Worm (Caenorhabditis elegans) whole organism, L4 larva: ENCODE data around the gene gpa-18.
A peak's percentile ranks its signal among the peaks of the same experiment; 100 is the strongest.

Source experiments
- F37D6.2 ChIP-seq: sonication (generic microtip); optimal IDR thresholded peaks from 2 replicates; lab custom pipeline; 2016; ENCODE audit warnings: mild to moderate bottlenecking, missing genetic modification characterization, missing compliant biosample characterization
- F44E2.7 ChIP-seq: fragments of 200-800 bp; sonication (Bioruptor generic); IDR thresholded peaks from 2 replicates; pipeline ENCODE4 v2.1.2; 2022; ENCODE audit warnings: missing genetic modification characterization, missing compliant biosample characterization
- R02D3.7 ChIP-seq: fragments of 150-350 bp; sonication (generic microtip); optimal IDR thresholded peaks from 3 replicates; lab custom pipeline; 2014; ENCODE audit warnings: missing biosample characterization, missing genetic modification characterization
- T20F7.1 ChIP-seq: fragments of 200-800 bp; sonication (Bioruptor generic); optimal IDR thresholded peaks from 2 replicates; lab custom pipeline; 2018; ENCODE audit warnings: mild to moderate bottlenecking, missing genetic modification characterization, missing compliant biosample characterization
- Y5F2A.4 ChIP-seq: fragments of 200-800 bp; sonication (Bioruptor generic); optimal IDR thresholded peaks from 2 replicates; lab custom pipeline; 2018; ENCODE audit warnings: mild to moderate bottlenecking, missing genetic modification characterization, missing compliant biosample characterization
- aha-1 ChIP-seq: fragments of 150-350 bp; peaks from one replicate; lab custom pipeline; 2014; ENCODE audit warnings: missing biosample characterization, missing genetic modification characterization
- attf-4 ChIP-seq: sonication (generic microtip); optimal IDR thresholded peaks from 3 replicates; lab custom pipeline; 2017; ENCODE audit warnings: missing biosample characterization, missing genetic modification characterization
- ceh-32 ChIP-seq: sonication (generic microtip); optimal IDR thresholded peaks from 2 replicates; lab custom pipeline; 2016; ENCODE audit warnings: mild to moderate bottlenecking, missing genetic modification characterization, missing compliant biosample characterization; ENCODE audit not compliant: poor library complexity
- cey-2 ChIP-seq: sonication (generic microtip); optimal IDR thresholded peaks from 3 replicates; lab custom pipeline; 2017; ENCODE audit warnings: missing genetic modification characterization, mild to moderate bottlenecking, missing compliant biosample characterization, antibody characterized with exemption, borderline replicate concordance; ENCODE audit not compliant: insufficient read depth
- daf-12 ChIP-seq: fragments of 150-350 bp; optimal IDR thresholded peaks from 2 replicates; lab custom pipeline; 2014; ENCODE audit warnings: missing biosample characterization, missing genetic modification reagents, missing genetic modification characterization
- daf-16 ChIP-seq, 3 experiments: sonication (generic microtip); optimal IDR thresholded peaks; 2 replicates each; lab custom pipeline; 2016 to 2017; ENCODE audit warnings: missing genetic modification characterization in 3 of 3, missing genetic modification reagents in 3 of 3, mild to moderate bottlenecking in 2 of 3, missing compliant biosample characterization in 2 of 3, missing biosample characterization in 1 of 3, moderate library complexity in 1 of 3
- daf-19 ChIP-seq: fragments of 200-800 bp; sonication (Bioruptor generic); conservative IDR thresholded peaks from 2 replicates; pipeline ENCODE4 v1.3.6; 2022; ENCODE audit warnings: missing genetic modification characterization, missing compliant biosample characterization
- daf-8 ChIP-seq: fragments of 200-800 bp; sonication (Bioruptor generic); IDR thresholded peaks from 2 replicates; pipeline ENCODE4 v1.3.6; 2022; ENCODE audit warnings: missing genetic modification characterization, missing compliant biosample characterization
- dmd-9 ChIP-seq: fragments of 200-800 bp; sonication (Bioruptor generic); IDR thresholded peaks from 2 replicates; pipeline ENCODE4 v1.3.6; 2022; ENCODE audit warnings: missing genetic modification reagents, missing genetic modification characterization, missing compliant biosample characterization
- dpl-1 ChIP-seq: fragments of 150-350 bp; optimal IDR thresholded peaks from 2 replicates; lab custom pipeline; 2014; ENCODE audit warnings: missing biosample characterization, missing genetic modification reagents, missing genetic modification characterization
- egl-27 ChIP-seq: sonication (generic microtip); optimal IDR thresholded peaks from 3 replicates; lab custom pipeline; 2017; ENCODE audit warnings: missing biosample characterization, missing genetic modification reagents, missing genetic modification characterization
- egl-43 ChIP-seq: fragments of 200-800 bp; sonication (Bioruptor generic); IDR thresholded peaks from 2 replicates; pipeline ENCODE4 v1.3.6; 2022; ENCODE audit warnings: missing genetic modification reagents, missing genetic modification characterization, missing compliant biosample characterization
- hif-1 ChIP-seq, 2 experiments: sonication (generic microtip); optimal IDR thresholded peaks; 2 replicates each; lab custom pipeline; 2016 to 2017; ENCODE audit warnings: missing compliant biosample characterization in 2 of 2, missing genetic modification characterization in 2 of 2, missing genetic modification reagents in 2 of 2, missing genotype in 2 of 2, mild to moderate bottlenecking in 1 of 2
- lin-13 ChIP-seq: fragments of 150-350 bp; optimal IDR thresholded peaks from 2 replicates; lab custom pipeline; 2014; ENCODE audit warnings: missing biosample characterization, missing genetic modification reagents, missing genetic modification characterization
- lin-38 ChIP-seq: fragments of 200-800 bp; sonication (Bioruptor generic); IDR thresholded peaks from 2 replicates; pipeline ENCODE4 v1.3.6; 2022; ENCODE audit warnings: missing genetic modification reagents, missing genetic modification characterization, missing compliant biosample characterization
- lin-39 ChIP-seq: fragments of 150-350 bp; optimal IDR thresholded peaks from 2 replicates; lab custom pipeline; 2014; ENCODE audit warnings: missing biosample characterization, missing genetic modification reagents, missing genetic modification characterization
- madf-9 ChIP-seq: fragments of 200-800 bp; sonication (Bioruptor generic); conservative IDR thresholded peaks from 2 replicates; pipeline ENCODE4 v1.3.6; 2022; ENCODE audit warnings: missing genetic modification reagents, missing genetic modification characterization, missing compliant biosample characterization
- mdt-29 ChIP-seq: fragments of 200-800 bp; sonication (Bioruptor generic); IDR thresholded peaks from 2 replicates; pipeline ENCODE4 v1.3.6; 2022; ENCODE audit warnings: missing genetic modification reagents, missing genetic modification characterization, missing compliant biosample characterization
- mep-1 ChIP-seq: fragments of 150-350 bp; sonication (generic microtip); optimal IDR thresholded peaks from 3 replicates; lab custom pipeline; 2014; ENCODE audit warnings: missing biosample characterization, missing genetic modification characterization
- mes-2 ChIP-seq: sonication (generic microtip); optimal IDR thresholded peaks from 2 replicates; lab custom pipeline; 2016; ENCODE audit warnings: missing genotype, mild to moderate bottlenecking, missing genetic modification characterization, missing compliant biosample characterization; ENCODE audit not compliant: poor library complexity, severe bottlenecking
- mxl-2 ChIP-seq: fragments of 200-800 bp; sonication (Bioruptor generic); conservative IDR thresholded peaks from 2 replicates; pipeline ENCODE4 v1.3.6; 2022; ENCODE audit warnings: missing genetic modification reagents, missing genetic modification characterization, missing compliant biosample characterization
- mxl-3 ChIP-seq: fragments of 200-800 bp; sonication (Bioruptor generic); optimal IDR thresholded peaks from 2 replicates; lab custom pipeline; 2018; ENCODE audit warnings: mild to moderate bottlenecking, missing genetic modification characterization, missing compliant biosample characterization
- nhr-10 ChIP-seq: fragments of 150-350 bp; optimal IDR thresholded peaks from 2 replicates; lab custom pipeline; 2014; ENCODE audit warnings: missing biosample characterization, missing genetic modification characterization
- nhr-111 ChIP-seq: fragments of 200-800 bp; sonication (Bioruptor generic); optimal IDR thresholded peaks from 2 replicates; lab custom pipeline; 2018; ENCODE audit warnings: mild to moderate bottlenecking, missing genetic modification characterization, missing compliant biosample characterization
- nhr-25 ChIP-seq: sonication (generic microtip); optimal IDR thresholded peaks from 2 replicates; lab custom pipeline; 2017; ENCODE audit warnings: missing genetic modification characterization, mild to moderate bottlenecking, missing compliant biosample characterization, antibody characterized with exemption, moderate library complexity, borderline replicate concordance; ENCODE audit not compliant: insufficient read depth
- nhr-41 ChIP-seq: fragments of 200-800 bp; sonication (Bioruptor generic); IDR thresholded peaks from 2 replicates; pipeline ENCODE4 v1.3.6; 2022; ENCODE audit warnings: missing genetic modification reagents, missing genetic modification characterization, missing compliant biosample characterization
- rbr-2 ChIP-seq: sonication (generic microtip); optimal IDR thresholded peaks from 2 replicates; lab custom pipeline; 2016; ENCODE audit warnings: missing genotype, missing genetic modification characterization, missing compliant biosample characterization
- spr-1 ChIP-seq: sonication (generic microtip); optimal IDR thresholded peaks from 2 replicates; lab custom pipeline; 2016; ENCODE audit warnings: mild to moderate bottlenecking, missing genetic modification characterization, missing compliant biosample characterization
- tra-1 ChIP-seq: fragments of 200-800 bp; sonication (Bioruptor generic); IDR thresholded peaks from 2 replicates; pipeline ENCODE4 v1.3.6; 2022; ENCODE audit warnings: missing genetic modification reagents, missing genetic modification characterization, missing compliant biosample characterization
- unc-39 ChIP-seq: sonication (generic microtip); optimal IDR thresholded peaks from 2 replicates; lab custom pipeline; 2017; ENCODE audit warnings: missing biosample characterization, missing genetic modification characterization
- vab-7 ChIP-seq: fragments of 200-800 bp; sonication (Bioruptor generic); IDR thresholded peaks from 2 replicates; pipeline ENCODE4 v1.3.6; 2022; ENCODE audit warnings: missing genetic modification reagents, missing genetic modification characterization, missing compliant biosample characterization
- zfp-2 ChIP-seq: sonication (generic microtip); optimal IDR thresholded peaks from 2 replicates; lab custom pipeline; 2016; ENCODE audit warnings: mild to moderate bottlenecking, missing genetic modification characterization, missing compliant biosample characterization
- zip-2 ChIP-seq: fragments of 150-350 bp; optimal IDR thresholded peaks from 2 replicates; lab custom pipeline; 2014; ENCODE audit warnings: missing biosample characterization, missing genetic modification characterization
- ztf-7 ChIP-seq: fragments of 150-350 bp; optimal IDR thresholded peaks from 2 replicates; lab custom pipeline; 2014; ENCODE audit warnings: missing biosample characterization, missing genetic modification characterization

gpa-18 gene

DNA sequence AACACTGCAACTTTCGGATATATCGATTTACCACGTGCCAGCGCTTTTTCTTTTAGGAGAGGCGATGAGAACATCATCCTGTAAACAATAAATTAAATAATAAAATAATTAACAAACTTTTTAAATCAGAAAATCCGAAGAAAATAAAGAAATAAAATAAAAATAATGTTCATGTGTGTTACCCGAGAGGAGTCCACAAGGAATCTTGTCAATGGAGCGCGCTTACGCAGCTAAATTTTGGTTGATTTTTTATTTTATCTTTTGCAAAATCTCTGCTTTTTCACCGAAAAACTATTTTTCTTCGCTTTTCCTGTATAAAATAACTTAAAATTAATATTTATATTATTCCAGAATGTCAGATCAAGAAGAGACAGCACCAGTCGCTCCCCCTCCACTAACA is 35.3 kb downstream of the gpa-18 start, which contains the start of the genes C24D10.6 and C24D10.4 (continued):
- no peak for TF ChIP-seq madf-9
- peak; percentile 91 for TF ChIP-seq lin-38 (GFP tag; lab: Robert Waterston, UW)
- peak; percentile 74 for TF ChIP-seq mes-2
- peak; percentile 61 for TF ChIP-seq dpl-1 (GFP tag; lab: Kevin White, UChicago)
- TF ChIP-seq hif-1 (tag; optimal IDR thresholded peaks at IDR 0.05; lab: Kevin White, UChicago), result no peak
- TF ChIP-seq F44E2.7 (GFP tag; lab: Robert Waterston, UW), result no peak
- TF ChIP-seq mxl-3 (GFP tag; lab: Kevin White, UChicago), result no peak
- no peak for TF ChIP-seq nhr-25 (tag; lab: Kevin White, UChicago)
- no peak for TF ChIP-seq daf-8 (GFP tag; lab: Robert Waterston, UW)
- TF ChIP-seq rbr-2 (tag; lab: Kevin White, UChicago), result peak; percentile 17
- no peak for TF ChIP-seq zip-2
- TF ChIP-seq, all 104 proteins: peak for 8

DNA sequence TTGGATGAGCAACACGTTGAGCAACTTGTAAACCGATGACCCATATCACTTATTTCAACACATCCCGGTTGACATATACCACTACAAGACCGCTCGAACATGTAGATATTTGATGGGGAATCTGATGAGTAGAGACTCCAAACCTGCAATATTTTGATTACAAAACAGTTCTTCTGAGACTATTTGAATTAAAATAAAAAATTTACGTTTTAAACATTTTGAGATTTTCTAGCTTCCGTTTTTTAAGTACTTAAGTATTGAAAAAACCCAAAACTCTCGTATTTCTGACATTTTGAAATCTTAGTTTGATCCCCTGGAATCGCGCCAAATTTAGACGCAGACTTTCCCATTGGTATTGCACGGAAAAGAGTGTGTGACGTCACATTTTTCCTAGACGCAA is 38.2 kb downstream of the gpa-18 start, which contains the start of gene C24D10.49:
C24D10.49 (minus strand) TSS at position 101 of the 400 bp plus-strand sequence.
- TF ChIP-seq nhr-41 (no peak), lin-13 (GFP tag; lab: Kevin White, UChicago) (no peak), lin-38 (GFP tag; lab: Robert Waterston, UW) (no peak), unc-39 (tag; lab: Kevin White, UChicago) (no peak), F37D6.2 (no peak), cey-2 (tag; lab: Kevin White, UChicago) (no peak), zfp-2 (tag; lab: Kevin White, UChicago) (no peak), nhr-111 (GFP tag; lab: Kevin White, UChicago) (no peak), attf-4 (tag; lab: Kevin White, UChicago) (no peak), spr-1 (tag; lab: Kevin White, UChicago) (no peak), daf-16 (GFP tag; optimal IDR thresholded peaks at IDR 0.05; lab: Kevin White, UChicago) (no peak), daf-16 (tag; optimal IDR thresholded peaks at IDR 0.05; lab: Kevin White, UChicago) (no peak), mdt-29 (GFP tag; lab: Robert Waterston, UW) (no peak), mep-1 (tag; lab: Kevin White, UChicago) (no peak)

DNA sequence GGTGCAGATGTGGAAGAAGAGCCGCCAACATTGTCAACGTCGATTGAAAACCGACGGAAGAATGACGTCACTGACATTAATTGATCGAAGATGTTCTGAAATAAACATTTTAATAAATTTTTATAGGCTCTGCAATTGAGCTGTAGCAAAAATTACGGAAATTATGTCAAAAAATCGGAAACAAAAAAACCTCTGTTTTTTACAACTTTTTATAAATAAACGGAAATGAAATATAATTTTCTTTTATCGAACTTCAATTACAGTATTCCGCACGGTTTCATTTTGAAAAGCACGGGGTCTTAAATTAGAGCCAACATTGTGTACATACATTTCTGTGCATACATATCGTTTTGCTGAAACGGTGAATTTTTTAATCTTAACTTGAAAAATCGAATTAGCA is 43.0 kb downstream of the gpa-18 start, which contains the start of gene soc-2:
soc-2 (minus strand) TSS at position 101 of the 400 bp plus-strand sequence.
- TF ChIP-seq egl-43 (no peak), mdt-29 (GFP tag; lab: Robert Waterston, UW) (no peak), Y5F2A.4 (GFP tag; lab: Kevin White, UChicago) (no peak), dmd-9 (GFP tag; lab: Robert Waterston, UW) (no peak), daf-19 (GFP tag; lab: Robert Waterston, UW) (no peak)

DNA sequence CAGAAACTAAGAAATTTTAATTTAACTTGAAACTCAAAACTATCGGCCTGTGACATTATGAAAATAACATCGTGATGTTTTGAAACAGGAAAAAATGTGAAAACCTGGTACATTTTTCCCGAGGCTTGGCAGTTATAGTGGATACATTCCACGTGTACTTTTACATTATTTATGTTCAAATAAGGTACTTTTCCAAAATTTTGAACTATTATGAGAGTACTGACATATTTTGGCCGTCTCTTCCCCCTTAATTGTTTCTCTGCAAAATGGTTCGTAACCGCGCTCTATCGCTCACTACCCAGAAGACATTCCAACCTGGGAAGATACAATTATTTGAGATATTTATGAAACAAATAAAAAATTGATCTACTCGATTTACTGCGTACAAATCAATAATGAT is 45.6 kb downstream of the gpa-18 start, which contains the start of gene C24D10.5:
C24D10.5 (plus strand) TSS at position 301 of the 400 bp plus-strand sequence.
- TF ChIP-seq R02D3.7 (tag; lab: Kevin White, UChicago) (no peak), attf-4 (tag; lab: Kevin White, UChicago) (no peak), egl-27 (tag; lab: Kevin White, UChicago) (no peak), Y5F2A.4 (GFP tag; lab: Kevin White, UChicago) (no peak), spr-1 (tag; lab: Kevin White, UChicago) (no peak), mxl-2 (GFP tag; lab: Robert Waterston, UW) (no peak), ceh-32 (tag; lab: Kevin White, UChicago) (no peak), T20F7.1 (GFP tag; lab: Kevin White, UChicago) (no peak), tra-1 (GFP tag; lab: Robert Waterston, UW) (no peak), cey-2 (tag; lab: Kevin White, UChicago) (no peak), ztf-7 (no peak), daf-12 (no peak), vab-7 (GFP tag; lab: Robert Waterston, UW) (no peak), nhr-10 (tag; lab: Kevin White, UChicago) (no peak), lin-39 (tag; lab: Kevin White, UChicago) (no peak), aha-1 (tag; lab: Kevin White, UChicago) (no peak)
